Worm (Caenorhabditis elegans): Measurements from ENCODE around the gene herd-1.

Gene herd-1

ce11 chrIII:12496449-12496848 lies at the start of gene herd-1 (continued):
- TF ChIP-seq unc-130 (GFP tag; optimal IDR thresholded peaks at IDR 0.05), result no peak
- no peak for TF ChIP-seq ztf-22 (GFP tag; optimal IDR thresholded peaks at IDR 0.05)
- no peak for TF ChIP-seq sea-2 (GFP tag; IDR thresholded peaks at IDR 0.05)
- TF ChIP-seq ama-1 (optimal IDR thresholded peaks at IDR 0.05), result no peak
- TF ChIP-seq ama-1 (GFP tag; optimal IDR thresholded peaks at IDR 0.05), result peak; percentile 28 to 45
- TF ChIP-seq madf-10 (tag; optimal IDR thresholded peaks at IDR 0.05), result no peak
- TF ChIP-seq lsl-1 (GFP tag; optimal IDR thresholded peaks at IDR 0.05), result peak; percentile 44
- peak; percentile 30; the same call in 1 of the 2 replicates for TF ChIP-seq egrh-3 (GFP tag; IDR thresholded peaks at IDR 0.05)
- TF ChIP-seq rcor-1 (GFP tag; IDR thresholded peaks at IDR 0.05), result peak; percentile 53
- TF ChIP-seq athp-1 (tag; optimal IDR thresholded peaks at IDR 0.05), result peak; percentile 73
- no peak for TF ChIP-seq F39B2.1 (GFP tag; IDR thresholded peaks at IDR 0.05)
- TF ChIP-seq Y67H2A.10 (GFP tag; conservative IDR thresholded peaks at IDR 0.05), result no peak
- TF ChIP-seq mes-4 (tag; optimal IDR thresholded peaks at IDR 0.05), result no peak
- peak; percentile 41 for TF ChIP-seq die-1 (tag; optimal IDR thresholded peaks at IDR 0.05)
- TF ChIP-seq nhr-179 (tag; optimal IDR thresholded peaks at IDR 0.05), result no peak
- TF ChIP-seq T07F8.4 (tag; optimal IDR thresholded peaks at IDR 0.05), result no peak
- no peak for TF ChIP-seq sdz-38 (tag; optimal IDR thresholded peaks at IDR 0.05)
- peak; percentile 66 for TF ChIP-seq B0336.3 (GFP tag; IDR thresholded peaks at IDR 0.05)
- no peak for TF ChIP-seq ceh-91 (GFP tag; IDR thresholded peaks at IDR 0.05)
- TF ChIP-seq T26A5.8 (tag; optimal IDR thresholded peaks at IDR 0.05), result no peak
- TF ChIP-seq ceh-27 (GFP tag; optimal IDR thresholded peaks at IDR 0.05), result peak; percentile 7
- peak; percentile 69 for TF ChIP-seq F49E8.2 (tag; optimal IDR thresholded peaks at IDR 0.05; ENCODE audit: insufficient read depth)
- 0 out of 2 replicates have a peak, but pooled peaks have one; percentile 44 for TF ChIP-seq nfyb-1 (GFP tag; IDR thresholded peaks at IDR 0.05)
- TF ChIP-seq ztf-18 (tag; optimal IDR thresholded peaks at IDR 0.05), result peak; percentile 20
- TF ChIP-seq hmg-1.2 (GFP tag; IDR thresholded peaks at IDR 0.05), result peak; percentile 21; the same call in 1 of the 2 replicates
- 0 out of 2 replicates have a peak, but pooled peaks have one; percentile 78 for TF ChIP-seq nfya-2 (GFP tag; IDR thresholded peaks at IDR 0.05)
- 0 out of 2 replicates have a peak, but pooled peaks have one; percentile 48 for TF ChIP-seq egl-44 (GFP tag; IDR thresholded peaks at IDR 0.05)
- TF ChIP-seq nhr-80 (tag; optimal IDR thresholded peaks at IDR 0.05), result no peak
- no peak for TF ChIP-seq rpc-1 (optimal IDR thresholded peaks at IDR 0.05)
- no peak for TF ChIP-seq rpc-1 (tag; optimal IDR thresholded peaks at IDR 0.05)
- TF ChIP-seq ets-4 (GFP tag; optimal IDR thresholded peaks at IDR 0.05), result no peak
- TF ChIP-seq Y56A3A.18 (GFP tag; IDR thresholded peaks at IDR 0.05), result no peak
- TF ChIP-seq aptf-2 (GFP tag; conservative IDR thresholded peaks at IDR 0.05), result no peak
- TF ChIP-seq aptf-3 (GFP tag; IDR thresholded peaks at IDR 0.05), result 0 out of 2 replicates have a peak, but pooled peaks have one; percentile 37
- no peak for TF ChIP-seq dpff-1 (tag; optimal IDR thresholded peaks at IDR 0.05)
- TF ChIP-seq hsf-1 (GFP tag; IDR thresholded peaks at IDR 0.05), result peak; percentile 69
- TF ChIP-seq him-1 (tag; optimal IDR thresholded peaks at IDR 0.05), result no peak
- TF ChIP-seq tbx-9 (tag; optimal IDR thresholded peaks at IDR 0.05; ENCODE audit: borderline replicate concordance), result no peak
- peak; percentile 56; the same call in 1 of the 2 replicates for TF ChIP-seq pbrm-1 (GFP tag; IDR thresholded peaks at IDR 0.05)
- TF ChIP-seq rec-8 (tag; optimal IDR thresholded peaks at IDR 0.05), result peak in 1 of 2 experiments; percentile 8
- peak; percentile 2 for TF ChIP-seq hrde-1 (tag; optimal IDR thresholded peaks at IDR 0.05; ENCODE audit: borderline replicate concordance)

- TF ChIP-seq akir-1 (GFP tag; optimal IDR thresholded peaks at IDR 0.05) (no peak), ZK185.1 (tag; optimal IDR thresholded peaks at IDR 0.05; ENCODE audit: poor library complexity, severe bottlenecking) (no peak), ekl-4 (GFP tag; IDR thresholded peaks at IDR 0.05) (peak; percentile 61), hmg-1.2 (GFP tag; IDR thresholded peaks at IDR 0.05) (peak; percentile 97), mxl-1 (tag; optimal IDR thresholded peaks at IDR 0.05) (no peak), F57A8.1 (GFP tag; optimal IDR thresholded peaks at IDR 0.05) (no peak), F33H1.4 (GFP tag; IDR thresholded peaks at IDR 0.05) (peak; percentile 94), lin-26 (GFP tag; IDR thresholded peaks at IDR 0.05) (0 out of 2 replicates have a peak, but pooled peaks have one; percentile 8), unc-62 (GFP tag; optimal IDR thresholded peaks at IDR 0.05) (no peak), egl-18 (GFP tag; IDR thresholded peaks at IDR 0.05) (no peak), aptf-3 (GFP tag; IDR thresholded peaks at IDR 0.05) (no peak), lin-40 (tag; optimal IDR thresholded peaks at IDR 0.05) (peak; percentile 57), lsy-27 (tag; optimal IDR thresholded peaks at IDR 0.05; ENCODE audit: borderline replicate concordance, insufficient read depth) (no peak)
These were observed 43.0 kb upstream of the herd-1 start, which contains the start of gene ani-1 for ce11 chrIII:12453315-12453714. Gene ani-1 (minus strand): TSS chrIII:12453375.
